Fruit fly (Drosophila melanogaster) S2 (cell line): ENCODE data around the gene CG13386.

Source experiments
- CG8478 ChIP-seq: fragments of >200 bp; optimal IDR thresholded peaks from 2 replicates; lab custom pipeline; 2018
- CTCF ChIP-seq, 2 experiments: fragments of >200 bp; optimal IDR thresholded peaks; 2 replicates each; lab custom pipeline; 2018

- TF ChIP-seq CTCF (optimal IDR thresholded peaks at IDR 0.05; lab: Kevin White, UChicago), result no peak
- TF ChIP-seq CG8478, result no peak
Observed at dm6 chr2L:8355419-8355818, 43.4 kb upstream of the CG13386 start.
